Worm (Caenorhabditis elegans): Measurements from ENCODE around the gene ltah-1.2.

The ltah-1.2 gene

ce11 chrIV:3570612-3571011, 42.3 kb downstream of the ltah-1.2 start:
- TF ChIP-seq nfya-1 (tag; optimal IDR thresholded peaks at IDR 0.05; ENCODE audit: borderline replicate concordance, insufficient read depth), result no peak
- TF ChIP-seq zfh-2 (GFP tag; conservative IDR thresholded peaks at IDR 0.05), result peak; percentile 66

DNA sequence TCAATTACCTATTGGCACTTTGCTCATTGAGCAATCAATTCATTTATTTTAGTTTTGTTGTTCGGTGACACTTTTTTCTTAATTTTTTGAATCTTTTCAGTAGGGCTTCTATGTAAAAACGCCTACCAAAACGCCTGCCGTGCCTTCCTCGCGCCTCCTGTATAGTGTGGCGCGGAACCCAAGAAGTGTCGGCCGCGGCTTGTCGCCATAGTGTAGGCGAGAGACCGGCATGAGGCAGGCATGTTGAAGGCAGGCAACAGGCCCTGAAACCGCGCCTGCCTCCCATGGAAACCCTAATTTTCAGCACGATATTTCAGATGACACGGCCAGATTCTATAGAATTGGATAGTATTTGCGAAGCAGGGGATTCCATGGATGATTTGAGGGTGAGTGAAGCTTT, 44.3 kb downstream of the ltah-1.2 start, which contains the start of gene otpl-1:
TSS of gene otpl-1 (plus strand) at position 372 of the 400 bp plus-strand sequence.
- TF ChIP-seq F37B4.10 (GFP tag; IDR thresholded peaks at IDR 0.05) (0 out of 2 replicates have a peak, but pooled peaks have one; percentile 25), F57C9.4 (tag; optimal IDR thresholded peaks at IDR 0.05) (no peak), let-607 (tag; optimal IDR thresholded peaks at IDR 0.05) (no peak), attf-6 (GFP tag; IDR thresholded peaks at IDR 0.05) (no peak), snpc-4 (GFP tag; optimal IDR thresholded peaks at IDR 0.05) (peak; percentile 3), snpc-4 (tag; optimal IDR thresholded peaks at IDR 0.05) (peak in 3 of 4 experiments; percentile 27 to 85 (median 70)), zfh-2 (GFP tag; conservative IDR thresholded peaks at IDR 0.05) (peak; percentile 71), let-526 (GFP tag; IDR thresholded peaks at IDR 0.05) (no peak), B0336.3 (GFP tag; IDR thresholded peaks at IDR 0.05) (no peak), madf-8 (GFP tag; conservative IDR thresholded peaks at IDR 0.05) (no peak), B0035.1 (tag; optimal IDR thresholded peaks at IDR 0.05) (no peak), snpc-1.3 (tag; optimal IDR thresholded peaks at IDR 0.05; ENCODE audit: insufficient read depth) (no peak), pha-4 (tag; optimal IDR thresholded peaks at IDR 0.05) (no peak)

- TF ChIP-seq unc-130 (GFP tag; optimal IDR thresholded peaks at IDR 0.05), result no peak
- no peak for TF ChIP-seq athp-1 (tag; optimal IDR thresholded peaks at IDR 0.05)
- TF ChIP-seq repo-1 (tag; optimal IDR thresholded peaks at IDR 0.05), result no peak
- TF ChIP-seq Y53F4B.3 (GFP tag; IDR thresholded peaks at IDR 0.05), result no peak
- TF ChIP-seq madf-3 (GFP tag; IDR thresholded peaks at IDR 0.05), result no peak
- no peak for TF ChIP-seq lir-1 (GFP tag; conservative IDR thresholded peaks at IDR 0.05)
- TF ChIP-seq hrde-1 (tag; optimal IDR thresholded peaks at IDR 0.05; ENCODE audit: borderline replicate concordance), result no peak
- TF ChIP-seq hmg-20 (GFP tag; IDR thresholded peaks at IDR 0.05), result no peak
- no peak for TF ChIP-seq pha-4 (tag; optimal IDR thresholded peaks at IDR 0.05)
Measured at ce11 chrIV:3564901-3565300, 48.0 kb downstream of the ltah-1.2 start, which contains the start of gene sre-5. Gene sre-5 (plus strand): TSS chrIV:3565201.

Data from whole organism, young adult.